Fruit fly (Drosophila melanogaster): Measurements from ENCODE around the gene Cbl.

Gene Cbl

dm6 chr3L:8424831-8425336 lies at the start of gene Cbl:
TSS of gene Cbl (plus strand) at chr3L:8424954.
- no peak for TF ChIP-seq Hr96 (GFP tag; optimal IDR thresholded peaks at IDR 0.05)
- TF ChIP-seq CG1620 (GFP tag; optimal IDR thresholded peaks at IDR 0.05), result no peak
- TF ChIP-seq pad (GFP tag; optimal IDR thresholded peaks at IDR 0.05), result peak; percentile 62
- no peak for TF ChIP-seq kay (GFP tag; ENCODE audit: borderline replicate concordance)
- no peak for TF ChIP-seq CG33017 (tag; optimal IDR thresholded peaks at IDR 0.05)
- TF ChIP-seq CG11617 (GFP tag; optimal IDR thresholded peaks at IDR 0.05), result no peak
- peak; percentile 39 for TF ChIP-seq Mnt (GFP tag; optimal IDR thresholded peaks at IDR 0.05)
- no peak for TF ChIP-seq Crg-1 (GFP tag; optimal IDR thresholded peaks at IDR 0.05)
- no peak for TF ChIP-seq Clk (GFP tag; optimal IDR thresholded peaks at IDR 0.05)
- TF ChIP-seq toe (GFP tag; optimal IDR thresholded peaks at IDR 0.05), result no peak
- peak; percentile 11 for TF ChIP-seq CG7101 (tag; optimal IDR thresholded peaks at IDR 0.05)
- no peak for TF ChIP-seq cnc (optimal IDR thresholded peaks at IDR 0.05)
- TF ChIP-seq CG5204 (GFP tag; optimal IDR thresholded peaks at IDR 0.05), result no peak
- TF ChIP-seq CG12768 (GFP tag; optimal IDR thresholded peaks at IDR 0.05), result no peak
- no peak for TF ChIP-seq CG7045 (GFP tag; optimal IDR thresholded peaks at IDR 0.05)
- TF ChIP-seq bab1 (GFP tag; optimal IDR thresholded peaks at IDR 0.05), result peak; percentile 47
- TF ChIP-seq tj (GFP tag; optimal IDR thresholded peaks at IDR 0.05), result peak; percentile 47
- peak; percentile 18 for TF ChIP-seq CG14711 (tag; optimal IDR thresholded peaks at IDR 0.05)
- peak; percentile 76 for TF ChIP-seq ovo (GFP tag; optimal IDR thresholded peaks at IDR 0.05)
- TF ChIP-seq cic (GFP tag; optimal IDR thresholded peaks at IDR 0.05), result peak; percentile 73

- no peak for TF ChIP-seq CG7045 (GFP tag; optimal IDR thresholded peaks at IDR 0.05)
- no peak for TF ChIP-seq Hr96 (GFP tag; optimal IDR thresholded peaks at IDR 0.05)
- TF ChIP-seq cnc (optimal IDR thresholded peaks at IDR 0.05), result no peak
- TF ChIP-seq pad (GFP tag; optimal IDR thresholded peaks at IDR 0.05), result no peak
These were observed 45.6 kb upstream of the Cbl start for dm6 chr3L:8379161-8379560.

- no peak for TF ChIP-seq pad (GFP tag; optimal IDR thresholded peaks at IDR 0.05)
- TF ChIP-seq bab1 (GFP tag; optimal IDR thresholded peaks at IDR 0.05), result no peak
- no peak for TF ChIP-seq CG7045 (GFP tag; optimal IDR thresholded peaks at IDR 0.05)
- TF ChIP-seq CG33017 (tag; optimal IDR thresholded peaks at IDR 0.05), result no peak
- TF ChIP-seq Mnt (GFP tag; optimal IDR thresholded peaks at IDR 0.05), result no peak
These were observed 40.8 kb upstream of the Cbl start for dm6 chr3L:8383968-8384367.

dm6 chr3L:8385055-8385454 lies 39.7 kb upstream of the Cbl start:
- TF ChIP-seq bab1 (GFP tag; optimal IDR thresholded peaks at IDR 0.05) (no peak), toe (GFP tag; optimal IDR thresholded peaks at IDR 0.05) (no peak), CG12768 (GFP tag; optimal IDR thresholded peaks at IDR 0.05) (no peak), CG33017 (tag; optimal IDR thresholded peaks at IDR 0.05) (no peak), kay (GFP tag; ENCODE audit: borderline replicate concordance) (no peak), cic (GFP tag; optimal IDR thresholded peaks at IDR 0.05) (no peak), ovo (GFP tag; optimal IDR thresholded peaks at IDR 0.05) (no peak), Hr96 (GFP tag; optimal IDR thresholded peaks at IDR 0.05) (no peak), CG7045 (GFP tag; optimal IDR thresholded peaks at IDR 0.05) (no peak), CG14711 (tag; optimal IDR thresholded peaks at IDR 0.05) (no peak), cnc (optimal IDR thresholded peaks at IDR 0.05) (no peak), tj (GFP tag; optimal IDR thresholded peaks at IDR 0.05) (no peak)

dm6 chr3L:8391240-8391639 lies 33.5 kb upstream of the Cbl start, which contains the start of gene Jon66Ci:
TSS of gene Jon66Ci (plus strand) at chr3L:8391540.
- no peak for TF ChIP-seq tj (GFP tag; optimal IDR thresholded peaks at IDR 0.05)
- TF ChIP-seq CG11617 (GFP tag; optimal IDR thresholded peaks at IDR 0.05), result no peak
- no peak for TF ChIP-seq bab1 (GFP tag; optimal IDR thresholded peaks at IDR 0.05)
- no peak for TF ChIP-seq CG7101 (tag; optimal IDR thresholded peaks at IDR 0.05)
- TF ChIP-seq ovo (GFP tag; optimal IDR thresholded peaks at IDR 0.05), result no peak
- no peak for TF ChIP-seq Hr96 (GFP tag; optimal IDR thresholded peaks at IDR 0.05)
- TF ChIP-seq cnc (optimal IDR thresholded peaks at IDR 0.05), result no peak
- no peak for TF ChIP-seq Clk (GFP tag; optimal IDR thresholded peaks at IDR 0.05)
- no peak for TF ChIP-seq kay (GFP tag; ENCODE audit: borderline replicate concordance)
- no peak for TF ChIP-seq toe (GFP tag; optimal IDR thresholded peaks at IDR 0.05)
- TF ChIP-seq CG33017 (tag; optimal IDR thresholded peaks at IDR 0.05), result no peak
- TF ChIP-seq Crg-1 (GFP tag; optimal IDR thresholded peaks at IDR 0.05), result no peak
- no peak for TF ChIP-seq CG1620 (GFP tag; optimal IDR thresholded peaks at IDR 0.05)
- TF ChIP-seq CG5204 (GFP tag; optimal IDR thresholded peaks at IDR 0.05), result no peak
- TF ChIP-seq cic (GFP tag; optimal IDR thresholded peaks at IDR 0.05), result no peak
- no peak for TF ChIP-seq CG14711 (tag; optimal IDR thresholded peaks at IDR 0.05)
- no peak for TF ChIP-seq Mnt (GFP tag; optimal IDR thresholded peaks at IDR 0.05)
- TF ChIP-seq CG12768 (GFP tag; optimal IDR thresholded peaks at IDR 0.05), result no peak
- no peak for TF ChIP-seq CG7045 (GFP tag; optimal IDR thresholded peaks at IDR 0.05)
- no peak for TF ChIP-seq pad (GFP tag; optimal IDR thresholded peaks at IDR 0.05)

dm6 chr3L:8393549-8393948 lies 31.2 kb upstream of the Cbl start, which contains the start of gene Jon66Cii:
TSS of gene Jon66Cii (minus strand) at chr3L:8393649.
- TF ChIP-seq Hr96 (GFP tag; optimal IDR thresholded peaks at IDR 0.05), result no peak
- no peak for TF ChIP-seq CG7045 (GFP tag; optimal IDR thresholded peaks at IDR 0.05)
- no peak for TF ChIP-seq cic (GFP tag; optimal IDR thresholded peaks at IDR 0.05)
- TF ChIP-seq CG7101 (tag; optimal IDR thresholded peaks at IDR 0.05), result no peak
- no peak for TF ChIP-seq pad (GFP tag; optimal IDR thresholded peaks at IDR 0.05)
- TF ChIP-seq tj (GFP tag; optimal IDR thresholded peaks at IDR 0.05), result no peak
- no peak for TF ChIP-seq CG12768 (GFP tag; optimal IDR thresholded peaks at IDR 0.05)
- no peak for TF ChIP-seq Clk (GFP tag; optimal IDR thresholded peaks at IDR 0.05)
- TF ChIP-seq CG5204 (GFP tag; optimal IDR thresholded peaks at IDR 0.05), result no peak
- no peak for TF ChIP-seq ovo (GFP tag; optimal IDR thresholded peaks at IDR 0.05)
- TF ChIP-seq CG1620 (GFP tag; optimal IDR thresholded peaks at IDR 0.05), result no peak
- TF ChIP-seq toe (GFP tag; optimal IDR thresholded peaks at IDR 0.05), result no peak
- TF ChIP-seq CG11617 (GFP tag; optimal IDR thresholded peaks at IDR 0.05), result no peak
- TF ChIP-seq CG33017 (tag; optimal IDR thresholded peaks at IDR 0.05), result no peak
- no peak for TF ChIP-seq kay (GFP tag; ENCODE audit: borderline replicate concordance)
- no peak for TF ChIP-seq cnc (optimal IDR thresholded peaks at IDR 0.05)
